Fruit fly (Drosophila melanogaster) whole organism, prepupa: Measurements from ENCODE around the gene Gr28a.

Source experiments
- Blimp-1 ChIP-seq: fragments of 200-800 bp; sonication (Bioruptor generic); optimal IDR thresholded peaks from 3 replicates; lab custom pipeline; 2017; ENCODE audit warnings: missing biosample characterization, missing genetic modification characterization, mild to moderate bottlenecking, moderate library complexity, missing genetic modification reagents
- CG10631 ChIP-seq: fragments of 200-800 bp; sonication (Bioruptor generic); optimal IDR thresholded peaks from 2 replicates; lab custom pipeline; 2016; ENCODE audit warnings: missing biosample characterization, missing genetic modification characterization
- CG11294 ChIP-seq: fragments of 200-800 bp; sonication (Bioruptor generic); IDR thresholded peaks from 2 replicates; pipeline ENCODE4 v1.3.6; 2022; ENCODE audit warnings: missing biosample characterization, missing genetic modification characterization
- CG11762 ChIP-seq: fragments of 200-800 bp; sonication (Bioruptor generic); optimal IDR thresholded peaks from 3 replicates; lab custom pipeline; 2016; ENCODE audit warnings: missing biosample characterization, missing genetic modification characterization; ENCODE audit not compliant: insufficient read depth
- CG15336 ChIP-seq: fragments of 200-800 bp; sonication (Bioruptor generic); IDR thresholded peaks from 2 replicates; pipeline ENCODE4 v1.3.6; 2022; ENCODE audit warnings: missing biosample characterization, missing genetic modification characterization
- CG1621 ChIP-seq: fragments of 200-800 bp; sonication (Bioruptor generic); optimal IDR thresholded peaks from 3 replicates; lab custom pipeline; 2018; ENCODE audit warnings: missing biosample characterization, mild to moderate bottlenecking, missing genetic modification characterization
- CG16779 ChIP-seq: fragments of 200-800 bp; sonication (Bioruptor generic); optimal IDR thresholded peaks from 3 replicates; lab custom pipeline; 2017; ENCODE audit warnings: missing biosample characterization, mild to moderate bottlenecking, missing genetic modification characterization
- CG3032 ChIP-seq: fragments of 200-800 bp; optimal IDR thresholded peaks from 2 replicates; lab custom pipeline; 2019; ENCODE audit warnings: missing biosample characterization, mild to moderate bottlenecking, missing genetic modification characterization, moderate library complexity
- CG31627 ChIP-seq: fragments of 200-800 bp; sonication (Bioruptor generic); optimal IDR thresholded peaks from 3 replicates; lab custom pipeline; 2016; ENCODE audit warnings: missing biosample characterization, missing genetic modification characterization
- CG34406 ChIP-seq: fragments of 200-800 bp; sonication (Bioruptor generic); optimal IDR thresholded peaks from 3 replicates; lab custom pipeline; 2016; ENCODE audit warnings: missing biosample characterization, missing genetic modification characterization
- CG4318 ChIP-seq: fragments of 200-800 bp; sonication (Bioruptor generic); optimal IDR thresholded peaks from 3 replicates; lab custom pipeline; 2017; ENCODE audit warnings: missing biosample characterization, mild to moderate bottlenecking, missing genetic modification characterization
- CG6163 ChIP-seq: fragments of 200-800 bp; sonication (Bioruptor generic); IDR thresholded peaks from 3 replicates; pipeline ENCODE4 v1.3.6; 2022; ENCODE audit warnings: missing biosample characterization, missing genetic modification characterization
- CG6792 ChIP-seq: fragments of 200-800 bp; sonication (Bioruptor generic); optimal IDR thresholded peaks from 3 replicates; lab custom pipeline; 2016; ENCODE audit warnings: missing biosample characterization, missing genetic modification characterization
- CG6808 ChIP-seq: fragments of 200-800 bp; sonication (Bioruptor generic); optimal IDR thresholded peaks from 3 replicates; lab custom pipeline; 2017; ENCODE audit warnings: missing biosample characterization, missing genetic modification characterization, mild to moderate bottlenecking, moderate library complexity, missing genetic modification reagents
- CG6854 ChIP-seq: fragments of 200-800 bp; sonication (Bioruptor generic); optimal IDR thresholded peaks from 2 replicates; lab custom pipeline; 2017; ENCODE audit warnings: missing biosample characterization, mild to moderate bottlenecking, missing genetic modification characterization
- CG7368 ChIP-seq: fragments of 200-800 bp; sonication (Bioruptor generic); optimal IDR thresholded peaks from 3 replicates; lab custom pipeline; 2016; ENCODE audit warnings: missing biosample characterization, missing genetic modification characterization
- CG8119 ChIP-seq: fragments of 200-800 bp; sonication (Bioruptor generic); IDR thresholded peaks from 3 replicates; pipeline ENCODE4 v1.3.6; 2022; ENCODE audit warnings: missing biosample characterization, missing genetic modification characterization
- CG8632 ChIP-seq: fragments of 200-800 bp; sonication (Bioruptor generic); optimal IDR thresholded peaks from 3 replicates; lab custom pipeline; 2016; ENCODE audit warnings: missing biosample characterization, missing genetic modification characterization
- CG9139 ChIP-seq: fragments of 200-800 bp; sonication (Bioruptor generic); optimal IDR thresholded peaks from 3 replicates; lab custom pipeline; 2017; ENCODE audit warnings: missing biosample characterization, mild to moderate bottlenecking, missing genetic modification characterization
- Eip78C ChIP-seq: fragments of 200-800 bp; sonication (Bioruptor generic); peaks from one replicate; lab custom pipeline; 2016; ENCODE audit warnings: missing biosample characterization, missing genetic modification characterization
- Eip93F ChIP-seq: fragments of 200-800 bp; sonication (Bioruptor generic); optimal IDR thresholded peaks from 2 replicates; lab custom pipeline; 2016; ENCODE audit warnings: missing biosample characterization, mild to moderate bottlenecking, missing genetic modification characterization
- Ets21C ChIP-seq: fragments of 200-800 bp; sonication (Bioruptor generic); optimal IDR thresholded peaks from 3 replicates; lab custom pipeline; 2016; ENCODE audit warnings: missing biosample characterization, missing genetic modification characterization
- Ets96B ChIP-seq: fragments of 200-800 bp; optimal IDR thresholded peaks from 2 replicates; lab custom pipeline; 2019; ENCODE audit warnings: missing biosample characterization, mild to moderate bottlenecking, missing genetic modification characterization, moderate library complexity
- Gug ChIP-seq: fragments of 200-800 bp; sonication (Bioruptor generic); IDR thresholded peaks from 2 replicates; pipeline ENCODE4 v1.3.6; 2022; ENCODE audit warnings: missing biosample characterization, missing genetic modification characterization
- Hr39 ChIP-seq: fragments of 200-800 bp; sonication (Bioruptor generic); optimal IDR thresholded peaks from 2 replicates; lab custom pipeline; 2016; ENCODE audit warnings: missing biosample characterization, missing genetic modification characterization
- Hr4 ChIP-seq: fragments of 200-800 bp; sonication (Bioruptor generic); optimal IDR thresholded peaks from 3 replicates; lab custom pipeline; 2016; ENCODE audit warnings: missing biosample characterization, missing genetic modification characterization
- Met ChIP-seq: fragments of 200-800 bp; sonication (Bioruptor generic); optimal IDR thresholded peaks from 3 replicates; lab custom pipeline; 2016; ENCODE audit warnings: missing biosample characterization, missing genetic modification characterization
- Smox ChIP-seq: fragments of 200-800 bp; sonication (Bioruptor generic); optimal IDR thresholded peaks from 3 replicates; lab custom pipeline; 2016; ENCODE audit warnings: missing biosample characterization, missing genetic modification characterization
- Sox14 ChIP-seq: fragments of 200-800 bp; sonication (Bioruptor generic); optimal IDR thresholded peaks from 3 replicates; lab custom pipeline; 2016; ENCODE audit warnings: missing biosample characterization, missing genetic modification characterization
- Sox15 ChIP-seq: fragments of 200-800 bp; sonication (Bioruptor generic); optimal IDR thresholded peaks from 3 replicates; lab custom pipeline; 2016; ENCODE audit warnings: missing biosample characterization, missing genetic modification characterization
- cyc ChIP-seq: fragments of 200-800 bp; sonication (Bioruptor generic); optimal IDR thresholded peaks from 3 replicates; lab custom pipeline; 2016; ENCODE audit warnings: missing biosample characterization, missing genetic modification characterization
- dsx ChIP-seq: fragments of 200-800 bp; optimal IDR thresholded peaks from 3 replicates; lab custom pipeline; 2019; ENCODE audit warnings: missing biosample characterization, mild to moderate bottlenecking, missing genetic modification characterization, moderate library complexity; ENCODE audit not compliant: poor library complexity, severe bottlenecking
- eg ChIP-seq: fragments of 200-800 bp; sonication (Bioruptor generic); IDR thresholded peaks from 3 replicates; pipeline ENCODE4 v1.3.6; 2022; ENCODE audit warnings: missing biosample characterization, missing genetic modification characterization
- esn ChIP-seq: fragments of 200-800 bp; sonication (Bioruptor generic); optimal IDR thresholded peaks from 2 replicates; lab custom pipeline; 2016; ENCODE audit warnings: missing biosample characterization, mild to moderate bottlenecking, missing genetic modification characterization, moderate library complexity
- fd59A ChIP-seq: fragments of 200-800 bp; sonication (Bioruptor generic); optimal IDR thresholded peaks from 2 replicates; lab custom pipeline; 2017; ENCODE audit warnings: missing biosample characterization, mild to moderate bottlenecking, missing genetic modification characterization, missing genetic modification reagents
- fd85E ChIP-seq: fragments of 200-800 bp; sonication (Bioruptor generic); optimal IDR thresholded peaks from 3 replicates; lab custom pipeline; 2016; ENCODE audit warnings: missing biosample characterization, missing genetic modification characterization
- fkh ChIP-seq: fragments of 200-800 bp; sonication (Bioruptor generic); optimal IDR thresholded peaks from 3 replicates; lab custom pipeline; 2017; ENCODE audit warnings: missing biosample characterization, mild to moderate bottlenecking, missing genetic modification characterization, moderate library complexity
- lz ChIP-seq: fragments of 200-800 bp; sonication (Bioruptor generic); optimal IDR thresholded peaks from 3 replicates; lab custom pipeline; 2016; ENCODE audit warnings: missing biosample characterization, missing genetic modification characterization
- salr ChIP-seq, 2 experiments: fragments of 200-800 bp; sonication (Bioruptor generic); optimal IDR thresholded peaks; 3 replicates each; lab custom pipeline; 2016 to 2018; ENCODE audit warnings: missing biosample characterization in 2 of 2, missing genetic modification characterization in 2 of 2, mild to moderate bottlenecking in 1 of 2
- spab ChIP-seq: fragments of 200-800 bp; sonication (Bioruptor generic); optimal IDR thresholded peaks from 2 replicates; lab custom pipeline; 2017; ENCODE audit warnings: missing biosample characterization, mild to moderate bottlenecking, missing genetic modification characterization, missing genetic modification reagents
- ss ChIP-seq, 2 experiments: fragments of 200-800 bp; sonication (Bioruptor generic); optimal IDR thresholded peaks; 2 replicates in 1 of 2; 3 replicates in 1 of 2; lab custom pipeline; 2017 to 2018; ENCODE audit warnings: mild to moderate bottlenecking in 2 of 2, missing biosample characterization in 2 of 2, missing genetic modification characterization in 2 of 2, moderate library complexity in 1 of 2
- topi ChIP-seq: fragments of 200-800 bp; sonication (Bioruptor generic); optimal IDR thresholded peaks from 3 replicates; lab custom pipeline; 2016; ENCODE audit warnings: missing biosample characterization, missing genetic modification characterization
- vri ChIP-seq: fragments of 200-800 bp; sonication (Bioruptor generic); optimal IDR thresholded peaks from 3 replicates; lab custom pipeline; 2016; ENCODE audit warnings: missing biosample characterization, mild to moderate bottlenecking, missing genetic modification characterization

The Gr28a gene

DNA sequence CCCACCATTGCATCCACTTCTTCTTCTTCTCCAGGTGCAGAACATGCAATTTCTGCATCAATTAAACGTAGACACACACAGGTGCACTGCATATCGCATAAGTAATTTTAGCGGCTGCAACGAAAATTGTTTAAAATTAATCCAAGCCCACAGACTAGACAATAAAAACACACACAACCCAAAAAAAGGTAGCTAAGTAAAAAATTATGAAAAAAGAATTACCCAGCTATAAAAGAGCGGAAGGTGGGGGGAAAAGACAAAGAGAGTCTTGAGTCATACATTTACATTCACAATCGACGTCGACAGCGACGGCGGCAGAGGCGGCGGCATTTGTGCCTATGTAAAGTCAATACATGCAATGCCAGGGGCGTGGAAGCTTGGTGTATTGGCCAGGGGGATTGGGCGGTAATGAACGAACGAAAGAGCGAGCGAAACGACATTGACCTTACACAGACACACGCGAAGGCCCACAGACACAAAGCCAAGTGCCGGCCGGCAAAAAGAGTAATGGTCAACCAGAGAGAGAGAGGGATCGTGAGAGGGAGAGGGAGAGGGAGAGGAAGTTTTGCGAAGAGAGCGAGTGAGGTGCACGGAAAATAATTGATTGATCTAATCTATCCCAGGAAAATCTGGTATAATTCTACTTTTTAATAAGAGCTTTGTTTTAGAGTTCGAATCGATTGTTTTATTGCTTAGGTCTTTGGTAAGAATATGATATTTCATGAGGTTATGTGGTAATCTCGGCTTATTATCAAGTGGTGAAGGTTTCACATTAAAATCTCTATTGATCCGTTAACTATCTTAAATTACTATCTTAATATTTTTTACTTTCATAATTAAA, 35.6 kb downstream of the Gr28a start (continued):
- peak; percentile 74 for TF ChIP-seq CG16779 (tag; lab: Kevin White, UChicago)
- peak; percentile 52 for TF ChIP-seq Ets21C (GFP tag; lab: Kevin White, UChicago)
- TF ChIP-seq CG6792 (GFP tag; lab: Kevin White, UChicago): peak; percentile 82
- TF ChIP-seq CG9139 (GFP tag; lab: Kevin White, UChicago): peak; percentile 45
- TF ChIP-seq Hr4: peak; percentile 78
- TF ChIP-seq CG4318: peak; percentile 56
- peak; percentile 53 for TF ChIP-seq CG6808 (GFP tag; lab: Kevin White, UChicago)
- TF ChIP-seq CG11762: peak; percentile 79
- TF ChIP-seq dsx (GFP tag; lab: Kevin White, UChicago): peak; percentile 57
- TF ChIP-seq CG15336 (GFP tag; lab: Robert Waterston, UW): peak; percentile 73
- TF ChIP-seq CG8632 (GFP tag; lab: Kevin White, UChicago): peak; percentile 86
- peak; percentile 23 for TF ChIP-seq fd85E
- TF ChIP-seq CG6854 (GFP tag; lab: Kevin White, UChicago): peak; percentile 10
- peak; percentile 70 for TF ChIP-seq CG1621 (tag; lab: Kevin White, UChicago)
- peak; percentile 81 for TF ChIP-seq CG34406 (GFP tag; lab: Kevin White, UChicago)
- TF ChIP-seq Blimp-1 (GFP tag; lab: Kevin White, UChicago): peak; percentile 72
- peak; percentile 65 for TF ChIP-seq CG7368 (GFP tag; lab: Kevin White, UChicago)
- peak; percentile 57 for TF ChIP-seq Eip93F (GFP tag; lab: Kevin White, UChicago)
- peak; percentile 67 for TF ChIP-seq spab (GFP tag; lab: Kevin White, UChicago)
- peak; percentile 75 for TF ChIP-seq cyc
- TF ChIP-seq Ets96B: peak; percentile 85
- peak; percentile 78 for TF ChIP-seq Sox15 (GFP tag; lab: Kevin White, UChicago)
- TF ChIP-seq Hr39: peak; percentile 66
- TF ChIP-seq esn (GFP tag; lab: Kevin White, UChicago): peak; percentile 91
- peak; percentile 44; the same call in 2 of the 3 replicates for TF ChIP-seq eg
- peak; percentile 68 for TF ChIP-seq fd59A (GFP tag; lab: Kevin White, UChicago)
- TF ChIP-seq CG8119 (GFP tag; lab: Robert Waterston, UW): peak; percentile 85
- TF ChIP-seq Gug (GFP tag; lab: Robert Waterston, UW): peak; percentile 38
- peak; percentile 88 for TF ChIP-seq Met (GFP tag; lab: Kevin White, UChicago)
- TF ChIP-seq ss (GFP tag; optimal IDR thresholded peaks at IDR 0.05; lab: Kevin White, UChicago): peak; percentile 49 to 81
- TF ChIP-seq salr (GFP tag; optimal IDR thresholded peaks at IDR 0.05; lab: Kevin White, UChicago): peak; percentile 42 to 74
- peak; percentile 58 for TF ChIP-seq vri (GFP tag; lab: Kevin White, UChicago)

DNA sequence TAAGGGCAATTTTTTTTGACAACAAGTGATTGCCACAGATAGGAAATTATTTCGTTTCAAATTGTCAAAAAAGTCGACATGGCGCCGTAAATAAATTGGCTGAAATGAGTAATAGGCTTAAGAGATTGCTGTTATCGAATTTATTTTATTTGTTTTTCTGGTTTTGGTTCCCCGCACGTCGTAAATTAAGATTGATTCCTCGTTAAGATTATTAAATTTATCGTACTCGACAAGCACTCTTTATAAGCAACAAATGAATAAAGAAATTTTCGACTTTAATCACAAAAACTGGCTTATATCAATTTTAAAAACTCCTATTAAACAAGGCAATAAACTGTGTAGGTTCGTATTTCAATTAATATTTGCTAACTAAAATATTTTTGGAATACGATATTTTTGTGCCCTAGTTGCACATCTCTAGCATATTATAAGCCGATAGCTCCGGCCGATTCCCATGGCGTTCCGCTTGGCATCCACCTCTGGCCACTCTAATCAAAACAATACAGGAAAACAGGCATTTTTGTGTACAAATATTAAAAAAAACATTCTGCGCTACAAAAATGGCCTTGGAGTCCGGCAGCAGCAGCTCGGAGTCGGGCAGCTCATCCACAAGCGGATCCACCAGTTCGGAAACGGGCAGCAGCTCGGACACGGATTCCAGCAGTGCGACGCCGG, 41.9 kb downstream of the Gr28a start, which contains the start of gene chm:
TSS of gene chm (plus strand) at position 471 of the 675 bp plus-strand sequence.
- TF ChIP-seq Eip78C (peak; percentile 67), topi (peak; percentile 34), fd59A (GFP tag; lab: Kevin White, UChicago) (no peak), Smox (GFP tag; lab: Kevin White, UChicago) (no peak), CG3032 (tag; lab: Kevin White, UChicago) (peak; percentile 47), CG10631 (GFP tag; lab: Kevin White, UChicago) (no peak), Sox15 (GFP tag; lab: Kevin White, UChicago) (no peak), lz (GFP tag; lab: Kevin White, UChicago) (peak; percentile 47), Eip93F (GFP tag; lab: Kevin White, UChicago) (peak; percentile 55), esn (GFP tag; lab: Kevin White, UChicago) (peak; percentile 63), fkh (peak; percentile 50), CG31627 (GFP tag; lab: Kevin White, UChicago) (peak; percentile 54), CG11294 (no peak), vri (GFP tag; lab: Kevin White, UChicago) (no peak), cyc (peak; percentile 17), Sox14 (GFP tag; lab: Kevin White, UChicago) (peak; percentile 60), CG6163 (GFP tag; lab: Robert Waterston, UW) (no peak), dsx (GFP tag; lab: Kevin White, UChicago) (no peak), CG15336 (GFP tag; lab: Robert Waterston, UW) (no peak)
- TF ChIP-seq, all 60 proteins: peak for 10
